Worm (Caenorhabditis elegans) whole organism, L4/young adult: ENCODE measurements around the gene K08F4.5.

Experiments used
- W03F9.2 ChIP-seq: fragments of 150-350 bp; optimal IDR thresholded peaks from 2 replicates; lab custom pipeline; 2014; ENCODE audit warnings: missing biosample characterization, missing genetic modification characterization
- dao-5 ChIP-seq: sonication (generic microtip); optimal IDR thresholded peaks from 2 replicates; lab custom pipeline; 2016; ENCODE audit warnings: missing genotype, missing genetic modification characterization, moderate library complexity, missing compliant biosample characterization
- him-1 ChIP-seq: sonication (generic microtip); optimal IDR thresholded peaks from 2 replicates; lab custom pipeline; 2016; ENCODE audit warnings: missing genotype, missing genetic modification reagents, missing genetic modification characterization, missing compliant biosample characterization

K08F4.5 gene

ce11 chrIV:10151439-10151997 is 15.8 kb upstream of the K08F4.5 start, which contains the start of gene copg-1:
Gene copg-1 (plus strand): TSS chrIV:10151947.
- TF ChIP-seq him-1, result peak; percentile 7
- TF ChIP-seq W03F9.2 (tag; lab: Kevin White, UChicago), result peak; percentile 63
- TF ChIP-seq dao-5, result no peak

DNA sequence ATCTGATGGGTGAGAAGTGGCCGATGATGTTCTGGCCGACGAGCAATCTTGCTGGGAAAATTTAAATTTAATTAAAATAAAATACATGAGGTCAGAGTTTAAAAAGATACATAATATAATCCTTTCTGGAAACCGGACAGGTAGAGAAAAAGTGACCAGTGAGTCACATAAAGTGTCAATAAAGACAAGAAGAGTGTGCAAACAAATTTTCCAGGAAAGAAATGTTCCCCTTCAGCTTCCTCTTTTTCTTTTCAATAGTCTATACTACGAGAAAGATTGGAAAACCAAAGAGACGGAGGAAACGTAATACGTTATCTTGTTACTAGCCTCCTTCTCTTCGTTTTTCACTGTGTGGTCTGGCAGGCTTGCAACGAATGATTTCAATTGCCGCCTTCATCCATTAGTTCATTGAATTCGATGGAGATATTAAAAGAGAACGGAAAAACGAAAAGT is 14.9 kb upstream of the K08F4.5 start, which contains the start of gene tsp-12:
tsp-12 (minus strand) TSS at position 51 of the 453 bp plus-strand sequence.
- no peak for TF ChIP-seq W03F9.2 (tag; lab: Kevin White, UChicago)
- no peak for TF ChIP-seq dao-5
- no peak for TF ChIP-seq him-1

ce11 chrIV:10148938-10149337 is 13.2 kb upstream of the K08F4.5 start, which contains the start of gene pigs-1:
Gene pigs-1 (minus strand): TSS chrIV:10149038.
- TF ChIP-seq W03F9.2 (tag; lab: Kevin White, UChicago) (no peak), dao-5 (no peak), him-1 (no peak)

DNA sequence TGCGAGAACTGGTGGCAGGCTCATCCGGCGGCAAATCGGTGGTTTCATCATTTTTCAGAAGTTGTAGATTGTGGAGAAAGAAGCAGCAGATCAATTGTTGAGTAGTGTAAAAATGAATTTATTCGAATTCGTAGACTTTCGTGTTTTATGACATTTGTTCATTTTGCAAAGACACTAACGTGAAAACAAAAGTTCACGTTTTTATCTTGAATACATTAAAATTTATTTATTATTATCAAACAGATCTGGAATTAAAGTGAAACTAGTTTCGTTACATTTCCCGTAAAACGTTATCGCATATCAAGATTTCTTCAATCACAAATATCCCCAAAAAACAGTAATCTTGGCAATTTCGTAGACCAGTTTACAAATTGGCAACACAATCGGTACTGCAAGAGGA is 11.2 kb upstream of the K08F4.5 start, which contains the start of gene T14G10.8:
T14G10.8 (minus strand) TSS at position 101 of the 400 bp plus-strand sequence.
- TF ChIP-seq him-1, result no peak
- no peak for TF ChIP-seq W03F9.2 (tag; lab: Kevin White, UChicago)
- no peak for TF ChIP-seq dao-5

ce11 chrIV:10144909-10145308 is 9.2 kb upstream of the K08F4.5 start:
- TF ChIP-seq W03F9.2 (tag; lab: Kevin White, UChicago), result no peak
- no peak for TF ChIP-seq him-1
- TF ChIP-seq dao-5, result no peak

ce11 chrIV:10144487-10144886 is 8.8 kb upstream of the K08F4.5 start:
- no peak for TF ChIP-seq him-1

- TF ChIP-seq W03F9.2 (tag; lab: Kevin White, UChicago), result no peak
- no peak for TF ChIP-seq dao-5
- no peak for TF ChIP-seq him-1
These were observed 7.9 kb upstream of the K08F4.5 start, which contains the start of gene msp-38 for ce11 chrIV:10143640-10144039. Gene msp-38 (minus strand): TSS chrIV:10143740.

DNA sequence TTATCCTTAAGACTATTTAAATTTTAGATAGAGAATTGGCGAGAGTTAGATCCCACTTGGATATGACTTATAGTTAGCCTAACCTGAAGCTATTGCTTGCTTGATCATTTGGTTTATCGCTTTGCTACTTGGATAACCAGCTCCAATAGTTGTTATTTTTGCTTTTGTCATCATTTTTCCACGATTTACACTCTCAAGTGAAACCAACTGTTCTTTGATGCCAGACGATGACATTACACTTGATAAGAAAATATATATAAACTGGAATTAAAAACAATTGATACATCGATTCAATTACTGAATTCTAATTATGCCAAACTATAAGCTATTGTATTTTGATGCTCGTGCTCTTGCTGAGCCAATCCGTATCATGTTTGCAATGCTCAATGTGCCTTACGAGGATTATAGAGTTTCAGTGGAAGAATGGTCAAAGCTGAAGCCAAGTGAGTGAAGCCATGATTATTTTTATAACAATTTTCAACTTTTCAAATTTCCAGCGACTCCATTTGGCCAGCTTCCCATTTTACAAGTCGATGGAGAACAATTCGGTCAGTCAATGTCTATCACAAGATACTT is 6.3 kb upstream of the K08F4.5 start, which contains the start of the genes gst-2, gst-4 and dhs-12:
gst-2 (minus strand) TSS at position 132 of the 576 bp plus-strand sequence.
gst-4 (plus strand) TSS at position 296 of the 576 bp plus-strand sequence.
dhs-12 (plus strand) TSS at position 526 of the 576 bp plus-strand sequence.
- TF ChIP-seq W03F9.2 (tag; lab: Kevin White, UChicago) (no peak), dao-5 (no peak), him-1 (no peak)

- TF ChIP-seq W03F9.2 (tag; lab: Kevin White, UChicago) (no peak), him-1 (no peak), dao-5 (no peak)
These were observed 4.4 kb upstream of the K08F4.5 start, which contains the start of gene gst-3 for ce11 chrIV:10140143-10140542. Gene gst-3 (minus strand): TSS chrIV:10140243.

ce11 chrIV:10137804-10138203 is 2.1 kb upstream of the K08F4.5 start, which contains the start of gene K08F4.12:
Gene K08F4.12 (plus strand): TSS chrIV:10138104.
- TF ChIP-seq him-1 (no peak), dao-5 (no peak), W03F9.2 (tag; lab: Kevin White, UChicago) (no peak)

DNA sequence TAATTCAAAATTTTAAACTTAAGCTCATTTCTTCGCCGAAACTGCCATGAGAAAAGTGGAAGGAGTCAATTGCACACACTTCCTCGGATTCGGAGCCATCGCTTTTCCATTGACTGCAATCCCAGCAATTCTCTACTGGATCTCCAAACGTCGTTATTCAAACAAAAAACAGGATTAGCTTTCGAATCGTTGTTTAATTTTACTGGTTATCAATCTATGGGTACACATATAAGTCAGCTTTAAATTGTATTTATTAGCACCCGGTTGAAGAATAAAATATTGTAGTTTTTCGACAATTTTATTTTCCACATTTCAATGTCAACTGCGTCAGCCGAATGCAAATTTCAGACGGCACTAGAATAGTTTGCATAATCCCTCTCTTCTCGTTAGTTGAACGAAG is 5.8 kb downstream of the K08F4.5 start, which contains the start of gene glt-3:
glt-3 (plus strand) TSS at position 301 of the 400 bp plus-strand sequence.
- TF ChIP-seq him-1 (no peak), dao-5 (no peak), W03F9.2 (tag; lab: Kevin White, UChicago) (no peak)

DNA sequence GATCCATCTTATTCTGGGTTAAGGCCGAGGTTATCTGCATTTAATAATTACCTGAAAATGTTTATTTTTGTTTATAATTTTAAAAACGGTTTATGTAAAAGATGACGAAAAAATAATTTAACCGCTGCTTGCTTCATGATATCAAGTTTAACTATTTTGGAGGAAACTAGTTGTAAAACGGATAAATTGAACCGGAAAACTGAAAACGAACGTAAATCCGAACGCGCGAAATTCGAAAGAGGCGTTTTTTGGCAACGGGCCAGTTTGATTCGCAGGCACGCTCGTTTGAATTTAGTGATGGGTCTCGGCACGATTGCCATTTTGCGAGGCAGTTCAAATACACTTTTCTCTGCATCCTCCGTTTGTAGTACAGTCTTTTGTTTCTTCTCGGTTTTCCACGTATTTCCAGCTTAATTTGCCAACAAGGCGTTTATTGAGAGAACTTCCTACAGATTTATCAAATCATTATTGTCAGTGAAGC is 6.8 kb downstream of the K08F4.5 start, which contains the start of the genes gtbp-1 and K08F4.3:
gtbp-1 (minus strand) TSS at position 51 of the 481 bp plus-strand sequence.
K08F4.3 (plus strand) TSS at position 352 of the 481 bp plus-strand sequence.
- TF ChIP-seq W03F9.2 (tag; lab: Kevin White, UChicago) (peak; percentile 81), dao-5 (no peak)

DNA sequence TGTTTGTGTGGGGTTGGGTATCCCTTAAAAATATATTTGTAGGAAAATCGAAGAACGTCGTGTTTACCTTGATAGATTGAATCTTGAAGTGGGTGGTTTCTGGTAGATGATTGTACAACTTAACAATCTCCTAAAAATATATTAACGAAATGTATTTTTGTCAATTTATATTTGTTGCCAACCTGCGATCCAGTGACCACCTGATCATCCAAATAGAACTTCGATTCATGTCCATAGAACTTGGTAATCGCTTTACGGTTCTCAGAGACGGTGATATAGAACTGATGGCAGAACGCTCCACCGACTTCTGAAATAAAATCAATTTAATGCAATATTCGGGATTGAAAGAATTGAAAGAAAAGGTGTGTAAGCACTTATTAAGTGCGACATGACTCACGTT is 7.3 kb downstream of the K08F4.5 start:
- TF ChIP-seq W03F9.2 (tag; lab: Kevin White, UChicago) (no peak), him-1 (no peak), dao-5 (no peak)

DNA sequence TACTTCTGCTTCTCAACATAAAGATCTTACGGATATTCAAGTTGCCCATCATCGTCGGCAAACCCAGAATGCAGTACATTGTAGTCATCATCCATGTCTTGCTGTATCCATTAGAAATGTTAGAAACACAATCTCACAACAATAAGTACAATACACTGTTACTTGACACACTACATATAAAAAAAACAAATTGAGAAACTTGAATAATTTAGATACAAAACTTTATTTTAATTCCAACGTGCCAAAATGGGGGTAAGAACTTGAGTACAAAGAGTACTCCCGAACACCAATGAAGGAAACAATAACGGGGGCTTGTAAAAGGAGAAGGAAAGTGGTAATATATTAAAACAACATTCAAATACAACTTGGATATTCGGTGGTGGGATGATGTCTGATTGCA is 9.2 kb downstream of the K08F4.5 start, which contains the start of gene ctf-18:
ctf-18 (minus strand) TSS at position 101 of the 400 bp plus-strand sequence.
- TF ChIP-seq him-1, result no peak
- no peak for TF ChIP-seq dao-5
- TF ChIP-seq W03F9.2 (tag; lab: Kevin White, UChicago), result no peak
